Worm (Caenorhabditis elegans): ENCODE results near the gene F20A1.4.
"Not testable (repeated sequence)": the region's sequence is repeated elsewhere in the genome, so short reads cannot be mapped to it uniquely, and the experiment has no call there.

Gene F20A1.4

DNA sequence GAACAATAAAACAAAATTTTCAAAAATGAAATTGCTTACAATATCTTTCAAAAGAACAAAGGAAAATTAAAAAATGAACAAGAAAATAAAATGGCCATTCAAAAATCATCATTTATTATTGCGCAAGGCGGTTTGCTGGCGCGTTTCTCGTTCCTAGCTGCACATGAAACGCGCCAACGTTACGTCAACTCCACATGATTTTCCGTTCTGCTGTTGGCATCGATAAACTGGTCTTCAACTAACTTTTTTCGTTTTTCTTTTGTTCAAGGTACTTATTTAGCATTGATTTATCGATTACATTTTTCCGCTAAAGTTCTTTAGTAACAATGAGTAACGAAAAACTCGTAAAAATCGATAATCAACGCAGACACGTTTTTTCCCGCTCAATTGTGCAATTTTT lies 38.7 kb upstream of the F20A1.4 start, which contains the start of the genes Y57E12AL.6 and Y57E12AL.1 (continued):
- TF ChIP-seq lsy-12 (tag; optimal IDR thresholded peaks at IDR 0.05): peak; percentile 52
- TF ChIP-seq nhr-77 (tag; optimal IDR thresholded peaks at IDR 0.05): peak; percentile 11

DNA sequence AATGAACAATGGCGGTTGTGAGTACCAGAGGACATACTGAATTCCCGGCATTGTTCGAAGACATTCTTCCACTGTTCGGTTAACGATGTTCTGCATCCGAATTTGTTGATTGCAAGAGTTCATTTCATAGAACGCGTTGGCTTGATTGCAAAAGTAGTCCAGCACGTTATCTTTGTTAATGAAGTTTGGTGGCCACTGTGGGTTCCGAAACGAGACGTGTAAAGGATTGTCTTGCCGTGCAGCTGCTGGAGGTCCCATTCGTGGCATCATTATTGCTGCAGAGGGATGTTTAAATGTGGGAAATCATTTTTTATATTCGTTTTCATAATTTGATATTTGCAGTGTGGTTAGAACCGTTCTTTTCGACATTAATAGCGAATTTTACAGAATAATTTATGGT lies 37.7 kb upstream of the F20A1.4 start, which contains the start of gene mdt-6:
TSS of gene mdt-6 (minus strand) at position 275 of the 400 bp plus-strand sequence.
- TF ChIP-seq mdl-1 (tag; optimal IDR thresholded peaks at IDR 0.05) (no peak), ama-1 (optimal IDR thresholded peaks at IDR 0.05) (peak; percentile 51), ztf-4 (tag; optimal IDR thresholded peaks at IDR 0.05) (no peak), ztf-11 (tag; optimal IDR thresholded peaks at IDR 0.05) (no peak), ceh-9 (tag; optimal IDR thresholded peaks at IDR 0.05) (no peak)

DNA sequence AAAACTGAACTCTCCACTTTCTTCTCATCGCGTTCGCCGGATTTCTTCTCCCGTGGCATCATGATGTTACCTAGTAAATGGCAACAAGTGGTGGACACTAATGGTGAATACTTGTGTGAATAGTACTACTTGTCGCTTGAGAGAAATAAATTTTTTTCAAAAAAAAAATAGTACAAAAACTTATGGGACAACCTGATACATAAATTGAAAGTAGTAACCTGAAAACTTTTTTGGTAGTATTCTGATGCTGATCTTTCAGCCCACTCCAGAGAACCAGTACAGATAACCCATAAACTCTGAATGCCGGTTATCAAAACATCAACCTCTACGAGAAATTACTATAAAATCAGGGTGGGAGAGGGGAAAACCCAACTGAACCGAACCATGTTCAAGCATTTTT lies 36.1 kb upstream of the F20A1.4 start, which contains the start of gene Y57E12AL.2:
TSS of gene Y57E12AL.2 (plus strand) at position 301 of the 400 bp plus-strand sequence.
- TF ChIP-seq nhr-237, skn-1, zag-1 (tag; optimal IDR thresholded peaks at IDR 0.05): not testable (repeated sequence)

DNA sequence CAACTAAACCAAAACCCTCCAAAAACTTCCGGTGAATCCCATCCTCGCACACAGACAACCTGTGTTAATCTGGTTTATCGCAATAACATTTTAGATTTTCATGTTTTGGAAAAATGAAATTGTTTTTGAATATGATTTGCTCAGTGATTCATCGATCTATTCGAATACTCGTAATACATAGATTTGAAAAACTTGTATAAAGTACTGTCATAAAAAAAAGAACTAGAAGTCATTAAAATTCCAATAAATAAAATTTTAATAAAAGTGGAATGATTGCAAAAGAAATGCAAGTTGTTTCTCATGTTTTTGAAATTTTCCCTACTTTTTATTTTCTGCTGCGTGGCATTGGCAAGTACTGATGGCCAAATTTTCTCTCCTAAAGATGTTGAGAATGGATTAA lies 32.9 kb upstream of the F20A1.4 start, which contains the start of gene spig-8:
TSS of gene spig-8 (plus strand) at position 301 of the 400 bp plus-strand sequence.
- TF ChIP-seq nhr-76 (tag; optimal IDR thresholded peaks at IDR 0.05) (no peak), aly-2 (tag; optimal IDR thresholded peaks at IDR 0.05) (no peak)

DNA sequence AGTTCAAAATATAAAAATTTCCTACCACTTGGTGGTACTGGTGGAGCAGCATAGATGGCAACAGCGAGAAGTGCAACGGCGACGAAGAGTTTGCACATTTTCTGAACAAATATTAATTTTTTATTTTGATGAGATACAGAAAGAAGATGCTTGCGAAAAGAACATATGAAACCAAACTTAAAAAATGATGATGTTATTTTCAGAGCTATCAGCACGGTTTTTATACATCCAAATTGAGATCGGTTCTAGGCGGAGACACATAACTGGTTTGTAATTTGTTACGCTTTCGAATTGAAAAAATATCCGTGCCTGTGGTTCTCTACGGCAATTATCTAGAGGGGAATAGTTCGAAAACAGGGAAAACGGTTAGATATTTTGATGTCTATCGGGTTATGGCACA lies 31.4 kb upstream of the F20A1.4 start, which contains the start of gene txt-17:
TSS of gene txt-17 (minus strand) at position 101 of the 400 bp plus-strand sequence.
- TF ChIP-seq elt-3 (tag; optimal IDR thresholded peaks at IDR 0.05): no peak
- no peak for TF ChIP-seq lin-15B (tag; optimal IDR thresholded peaks at IDR 0.05)
- no peak for TF ChIP-seq lsy-12 (tag; optimal IDR thresholded peaks at IDR 0.05)

DNA sequence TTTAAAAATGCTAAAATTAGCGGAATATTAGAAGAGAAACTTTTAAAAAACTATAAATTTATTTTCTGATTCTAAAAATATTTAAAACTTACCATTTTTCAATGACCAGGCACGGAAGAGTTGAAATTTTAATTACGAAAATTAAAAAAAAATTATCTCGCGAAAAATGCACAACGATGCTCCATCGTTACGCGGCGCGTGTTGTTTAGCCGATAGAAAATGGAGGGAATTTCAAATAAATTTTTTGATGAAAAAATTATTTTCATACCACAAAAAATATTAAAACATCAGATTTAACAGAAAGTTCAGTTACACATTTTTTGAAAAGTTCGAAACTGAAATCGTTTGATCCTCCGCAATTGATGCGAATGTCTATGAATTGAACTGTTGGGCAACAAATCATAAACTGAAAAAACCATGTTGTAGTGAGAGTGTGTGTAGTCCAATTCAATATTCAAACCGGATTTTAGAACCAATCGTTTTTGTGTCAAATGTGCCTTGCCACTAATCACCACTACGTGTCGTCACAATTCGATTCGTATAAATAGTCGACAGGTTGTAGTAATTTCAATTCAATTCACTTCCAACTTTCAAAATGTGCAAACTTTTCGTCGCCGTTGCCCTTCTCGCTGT lies 29.6 kb upstream of the F20A1.4 start, which contains the start of the genes tofu-2 and spig-1:
TSS of gene tofu-2 (minus strand) at position 116 of the 633 bp plus-strand sequence.
TSS of gene spig-1 (plus strand) at position 583 of the 633 bp plus-strand sequence.
- no peak for TF ChIP-seq ztf-11 (tag; optimal IDR thresholded peaks at IDR 0.05)
- no peak for TF ChIP-seq elt-2 (tag; optimal IDR thresholded peaks at IDR 0.05)
- TF ChIP-seq nhr-67 (tag; optimal IDR thresholded peaks at IDR 0.05): no peak
- no peak for TF ChIP-seq pha-4 (tag; optimal IDR thresholded peaks at IDR 0.05)
- TF ChIP-seq nhr-23 (tag; optimal IDR thresholded peaks at IDR 0.05): no peak
- no peak for TF ChIP-seq nhr-76 (tag; optimal IDR thresholded peaks at IDR 0.05)
- no peak for TF ChIP-seq jun-1 (tag; optimal IDR thresholded peaks at IDR 0.05)
- TF ChIP-seq hmg-11 (tag; optimal IDR thresholded peaks at IDR 0.05): no peak
- no peak for TF ChIP-seq pqm-1 (tag; optimal IDR thresholded peaks at IDR 0.05)
- TF ChIP-seq mdl-1 (tag; optimal IDR thresholded peaks at IDR 0.05): no peak

DNA sequence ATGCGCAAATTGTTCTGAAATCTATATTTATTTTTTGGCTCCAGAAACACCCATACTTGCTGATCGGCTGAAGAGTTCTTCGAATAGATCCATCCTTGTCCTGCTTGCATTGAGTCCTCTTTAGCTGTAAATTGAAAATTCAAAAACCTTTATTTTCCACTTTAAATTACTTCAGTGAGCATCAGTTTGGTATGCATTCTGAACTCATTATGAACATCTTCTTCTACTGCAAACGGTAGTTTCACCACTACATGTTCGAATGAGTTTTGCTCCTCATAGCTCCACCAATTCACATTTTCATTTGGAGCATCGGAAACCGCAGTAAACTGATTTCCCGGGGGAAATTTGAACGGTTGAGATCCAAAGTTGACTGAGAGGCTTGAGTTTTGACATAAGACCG lies 28.5 kb upstream of the F20A1.4 start:
- TF ChIP-seq lsy-12 (tag; optimal IDR thresholded peaks at IDR 0.05): no peak
- TF ChIP-seq fkh-2 (tag; optimal IDR thresholded peaks at IDR 0.05): no peak
- no peak for TF ChIP-seq pha-4 (tag; optimal IDR thresholded peaks at IDR 0.05)
- TF ChIP-seq R02D3.7 (tag; optimal IDR thresholded peaks at IDR 0.05): no peak
- no peak for TF ChIP-seq nhr-25 (tag; optimal IDR thresholded peaks at IDR 0.05)
- TF ChIP-seq lin-15B (tag; optimal IDR thresholded peaks at IDR 0.05): no peak
- no peak for TF ChIP-seq ztf-4 (tag; optimal IDR thresholded peaks at IDR 0.05)
- no peak for TF ChIP-seq elt-3 (tag; optimal IDR thresholded peaks at IDR 0.05)
- no peak for TF ChIP-seq fos-1 (tag; optimal IDR thresholded peaks at IDR 0.05)
- no peak for TF ChIP-seq elt-1 (tag; optimal IDR thresholded peaks at IDR 0.05)
- TF ChIP-seq skn-1 (tag; optimal IDR thresholded peaks at IDR 0.05): no peak
- no peak for TF ChIP-seq nhr-43 (tag; optimal IDR thresholded peaks at IDR 0.05; ENCODE audit: poor library complexity, severe bottlenecking)
- no peak for TF ChIP-seq ceh-16 (tag; optimal IDR thresholded peaks at IDR 0.05)

DNA sequence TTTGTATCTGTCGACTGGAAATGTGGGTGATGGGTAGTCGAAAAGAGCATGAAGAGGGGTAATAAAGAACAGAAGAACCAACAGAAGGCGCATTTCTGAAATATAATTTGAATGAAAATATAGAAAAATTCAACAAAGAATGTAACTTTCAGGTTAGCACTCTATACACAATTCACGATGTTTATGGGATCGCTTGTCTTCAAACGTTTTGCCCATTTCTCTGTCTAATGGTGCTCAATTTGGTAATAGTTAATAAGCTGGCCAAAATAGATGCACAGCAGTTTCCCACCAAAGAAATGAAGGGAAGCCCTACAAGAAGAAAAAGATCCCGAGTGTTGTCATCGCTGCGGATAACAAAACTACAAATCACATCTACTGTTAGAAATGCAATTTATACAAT lies 25.8 kb upstream of the F20A1.4 start, which contains the start of gene F20A1.8:
TSS of gene F20A1.8 (minus strand) at position 101 of the 400 bp plus-strand sequence.
- TF ChIP-seq lsy-12 (tag; optimal IDR thresholded peaks at IDR 0.05) (no peak), fkh-10 (GFP tag; optimal IDR thresholded peaks at IDR 0.05) (no peak), fos-1 (tag; optimal IDR thresholded peaks at IDR 0.05) (no peak), sea-2 (GFP tag; optimal IDR thresholded peaks at IDR 0.05) (no peak), egl-5 (tag; optimal IDR thresholded peaks at IDR 0.05) (no peak), elt-1 (tag; optimal IDR thresholded peaks at IDR 0.05) (no peak), eor-1 (tag; optimal IDR thresholded peaks at IDR 0.05) (no peak), nhr-77 (tag; optimal IDR thresholded peaks at IDR 0.05) (no peak), nhr-11 (tag; optimal IDR thresholded peaks at IDR 0.05) (no peak), pqm-1 (tag; optimal IDR thresholded peaks at IDR 0.05) (no peak), R02D3.7 (tag; optimal IDR thresholded peaks at IDR 0.05) (no peak), ZK546.5 (tag; optimal IDR thresholded peaks at IDR 0.05) (no peak), nhr-43 (tag; optimal IDR thresholded peaks at IDR 0.05; ENCODE audit: poor library complexity, severe bottlenecking) (no peak), hmg-11 (tag; optimal IDR thresholded peaks at IDR 0.05) (no peak), zag-1 (tag; optimal IDR thresholded peaks at IDR 0.05) (no peak), lin-15B (tag; optimal IDR thresholded peaks at IDR 0.05) (no peak), elt-3 (tag; optimal IDR thresholded peaks at IDR 0.05) (no peak), pha-4 (tag; optimal IDR thresholded peaks at IDR 0.05) (no peak)

Data from whole organism, L3 larva.